Worm (Caenorhabditis elegans): Measurements from ENCODE around the gene ani-1.

DNA sequence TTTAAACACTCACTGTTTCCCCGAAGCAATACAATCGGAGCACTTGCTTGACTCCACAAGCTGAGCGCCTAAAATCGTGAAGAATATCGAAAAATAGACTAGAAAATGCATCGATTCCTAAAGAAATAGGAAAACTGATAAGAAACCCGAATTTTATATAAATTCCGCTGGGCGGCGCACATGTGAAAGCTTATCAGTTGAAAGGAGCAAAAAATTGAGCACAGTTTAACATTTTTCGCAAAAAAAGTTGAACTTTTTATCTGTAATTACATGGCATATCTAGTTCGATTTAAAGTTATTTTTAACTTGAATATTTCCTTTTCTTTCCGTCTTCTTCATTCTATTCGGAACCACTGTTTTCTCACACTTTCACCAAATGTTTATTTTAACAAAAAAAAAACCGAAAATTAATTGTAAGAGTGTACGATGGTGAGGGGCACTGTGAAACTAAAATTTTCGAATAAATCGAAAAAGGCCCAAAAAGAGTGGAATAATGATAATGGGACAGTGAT, 7.1 kb downstream of the ani-1 start, which contains the start of gene Y49E10.18:
- TF ChIP-seq dao-5 (tag; optimal IDR thresholded peaks at IDR 0.05) (no peak), him-1 (tag; optimal IDR thresholded peaks at IDR 0.05) (no peak)

All from whole organism, L4/young adult.